Worm (Caenorhabditis elegans) whole organism, L1 larva: ENCODE data around the gene hrg-4.

Experiments
- aha-1 ChIP-seq: fragments of 150-350 bp; optimal IDR thresholded peaks from 2 replicates; lab custom pipeline; 2014; ENCODE audit warnings: missing biosample characterization, missing genetic modification characterization
- ceh-82 ChIP-seq, 3 experiments: fragments of 150-350 bp in 1 of 3; sonication (generic microtip) in 2 of 3; optimal IDR thresholded peaks; 2 replicates each; lab custom pipeline; 2014 to 2017; ENCODE audit warnings: missing biosample characterization in 3 of 3, missing genetic modification characterization in 3 of 3
- elt-3 ChIP-seq, 6 experiments: fragments of 150-350 bp in 1 of 6; sonication (generic microtip); optimal IDR thresholded peaks; 2 replicates each; lab custom pipeline; 2017 to 2018; ENCODE audit warnings: missing biosample characterization in 6 of 6, missing genetic modification characterization in 6 of 6, inconsistent platforms in 1 of 6
- fkh-4 ChIP-seq: sonication (generic microtip); optimal IDR thresholded peaks from 2 replicates; lab custom pipeline; 2016; ENCODE audit warnings: missing compliant biosample characterization, missing genetic modification characterization, borderline replicate concordance
- lin-35 ChIP-seq, 2 experiments: fragments of 150-350 bp; optimal IDR thresholded peaks; 2 replicates each; lab custom pipeline; 2014; ENCODE audit warnings: missing biosample characterization in 2 of 2, missing genetic modification characterization in 2 of 2, missing genetic modification reagents in 2 of 2
- lin-39 ChIP-seq: fragments of 150-350 bp; optimal IDR thresholded peaks from 2 replicates; lab custom pipeline; 2014; ENCODE audit warnings: missing biosample characterization, missing genetic modification reagents, missing genetic modification characterization
- nhr-12 ChIP-seq: sonication (generic microtip); optimal IDR thresholded peaks from 2 replicates; lab custom pipeline; 2017; ENCODE audit warnings: missing biosample characterization, missing genetic modification characterization
- nhr-77 ChIP-seq: fragments of 150-350 bp; optimal IDR thresholded peaks from 2 replicates; lab custom pipeline; 2014; ENCODE audit warnings: missing biosample characterization, missing genetic modification characterization
- pax-3 ChIP-seq: fragments of 200-800 bp; sonication (Bioruptor generic); optimal IDR thresholded peaks from 2 replicates; lab custom pipeline; 2018; ENCODE audit warnings: mild to moderate bottlenecking, missing genetic modification characterization, moderate library complexity, missing compliant biosample characterization
- unc-130 ChIP-seq: fragments of 150-350 bp; optimal IDR thresholded peaks from 2 replicates; lab custom pipeline; 2017; ENCODE audit warnings: missing biosample characterization, missing genetic modification characterization, inconsistent platforms
- unc-86 ChIP-seq: sonication (generic microtip); optimal IDR thresholded peaks from 2 replicates; lab custom pipeline; 2016; ENCODE audit warnings: missing genetic modification characterization, missing compliant biosample characterization
- ztf-11 ChIP-seq, 2 experiments: sonication (generic microtip); optimal IDR thresholded peaks; 2 replicates each; lab custom pipeline; 2016 to 2017; ENCODE audit warnings: missing genetic modification characterization in 2 of 2, missing biosample characterization in 1 of 2, missing compliant biosample characterization in 1 of 2

DNA sequence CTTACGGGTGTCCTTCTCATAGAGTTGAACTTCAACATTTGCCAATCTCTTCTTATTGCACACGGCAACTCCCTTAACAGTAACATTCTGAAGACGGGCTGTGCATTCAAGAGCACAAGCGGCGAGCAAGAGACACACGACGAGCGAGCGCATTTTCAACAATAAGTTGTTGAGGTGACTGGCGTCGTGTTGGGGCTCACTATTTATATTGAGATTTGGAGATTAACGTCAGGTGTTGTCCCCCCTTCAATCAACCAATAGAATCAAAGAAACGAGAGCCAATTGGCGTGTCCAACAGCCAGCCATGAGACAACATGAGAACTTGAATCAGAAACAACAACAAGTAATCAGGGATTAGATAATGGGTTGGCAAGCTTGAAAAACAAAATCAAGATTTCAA, 33.2 kb upstream of the hrg-4 start, which contains the start of gene ttr-16:
- TF ChIP-seq nhr-77: no peak
- TF ChIP-seq unc-130 (tag; lab: Kevin White, UChicago): peak; percentile 42
- peak; percentile 34 for TF ChIP-seq lin-39 (tag; lab: Kevin White, UChicago)
- TF ChIP-seq elt-3 (tag; optimal IDR thresholded peaks at IDR 0.05; lab: Kevin White, UChicago): no peak
- no peak for TF ChIP-seq aha-1 (tag; lab: Kevin White, UChicago)
- TF ChIP-seq lin-35 (GFP tag; optimal IDR thresholded peaks at IDR 0.05; lab: Kevin White, UChicago): no peak
- no peak for TF ChIP-seq pax-3 (tag; lab: Kevin White, UChicago)
- no peak for TF ChIP-seq ceh-82 (tag; optimal IDR thresholded peaks at IDR 0.05; lab: Kevin White, UChicago)
- TF ChIP-seq unc-86 (tag; lab: Kevin White, UChicago): no peak
- TF ChIP-seq nhr-12: no peak
- TF ChIP-seq ztf-11 (tag; optimal IDR thresholded peaks at IDR 0.05; lab: Kevin White, UChicago): no peak
- no peak for TF ChIP-seq fkh-4
